Fruit fly (Drosophila melanogaster): ENCODE data around the gene fd3F.

Gene fd3F

DNA sequence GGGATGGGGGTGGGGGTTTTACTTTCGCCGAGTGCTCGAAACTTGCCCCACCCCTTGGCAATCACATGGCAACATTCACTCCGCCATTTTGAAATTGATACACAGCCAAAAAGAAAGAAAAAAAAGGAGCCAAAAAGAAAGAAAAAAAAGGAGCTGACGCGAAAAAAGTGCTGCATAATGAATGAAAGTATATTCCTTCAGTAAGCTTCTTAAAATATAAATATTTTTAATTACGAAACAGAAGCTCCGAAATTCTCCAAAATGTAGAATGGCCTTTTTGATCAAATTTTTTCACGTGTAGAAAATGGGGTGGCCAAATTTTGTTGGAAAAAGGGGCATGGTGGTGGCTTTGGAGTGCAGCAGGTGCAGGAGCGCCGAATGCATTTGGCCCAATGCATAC, 33.9 kb upstream of the fd3F start:
- peak; percentile 75 for TF ChIP-seq Eip78C (GFP tag)
- peak; percentile 27 for TF ChIP-seq CG7368 (GFP tag; optimal IDR thresholded peaks at IDR 0.05)
- no peak for TF ChIP-seq Hr38 (GFP tag; optimal IDR thresholded peaks at IDR 0.05)
- peak; percentile 21 for TF ChIP-seq CG31627 (GFP tag; optimal IDR thresholded peaks at IDR 0.05)
- TF ChIP-seq Sox14 (GFP tag; optimal IDR thresholded peaks at IDR 0.05): peak; percentile 17
- TF ChIP-seq CG6792 (GFP tag; optimal IDR thresholded peaks at IDR 0.05): peak; percentile 14
- peak; percentile 21 for TF ChIP-seq Hr4 (GFP tag; optimal IDR thresholded peaks at IDR 0.05)
- no peak for TF ChIP-seq Gug (GFP tag; IDR thresholded peaks at IDR 0.05)
- no peak for TF ChIP-seq Eip93F (GFP tag; optimal IDR thresholded peaks at IDR 0.05)
- peak; percentile 14 for TF ChIP-seq CG34406 (GFP tag; optimal IDR thresholded peaks at IDR 0.05)
- no peak for TF ChIP-seq Sox15 (GFP tag; optimal IDR thresholded peaks at IDR 0.05)
- TF ChIP-seq salr (GFP tag; optimal IDR thresholded peaks at IDR 0.05): no peak
- TF ChIP-seq Smox (GFP tag; optimal IDR thresholded peaks at IDR 0.05): peak; percentile 32
- peak; percentile 17 for TF ChIP-seq spab (GFP tag; optimal IDR thresholded peaks at IDR 0.05)
- no peak for TF ChIP-seq CG11762 (GFP tag; optimal IDR thresholded peaks at IDR 0.05; ENCODE audit: insufficient read depth)
- peak; percentile 40; the same call in 1 of the 3 replicates for TF ChIP-seq CG8119 (GFP tag; IDR thresholded peaks at IDR 0.05)
- peak; percentile 17 for TF ChIP-seq CG10631 (GFP tag; optimal IDR thresholded peaks at IDR 0.05)
- TF ChIP-seq fd59A (GFP tag; optimal IDR thresholded peaks at IDR 0.05): no peak
- peak; percentile 60 for TF ChIP-seq esn (GFP tag; optimal IDR thresholded peaks at IDR 0.05)
- peak; percentile 44; the same call in 2 of the 3 replicates for TF ChIP-seq CG6163 (GFP tag; IDR thresholded peaks at IDR 0.05)
- TF ChIP-seq fd85E (GFP tag; optimal IDR thresholded peaks at IDR 0.05): no peak
- peak; percentile 21 for TF ChIP-seq CG10669 (GFP tag; optimal IDR thresholded peaks at IDR 0.05)
- peak; percentile 40 for TF ChIP-seq Hr39 (GFP tag; optimal IDR thresholded peaks at IDR 0.05)
- TF ChIP-seq Lpt (GFP tag; optimal IDR thresholded peaks at IDR 0.05): no peak
- no peak for TF ChIP-seq Ets21C (GFP tag; optimal IDR thresholded peaks at IDR 0.05)
- 0 out of 2 replicates have a peak, but pooled peaks have one; percentile 17 for TF ChIP-seq CG11294 (GFP tag; IDR thresholded peaks at IDR 0.05)
- TF ChIP-seq CG6854 (GFP tag; optimal IDR thresholded peaks at IDR 0.05): no peak
- no peak for TF ChIP-seq Eip75B (GFP tag; optimal IDR thresholded peaks at IDR 0.05)
- TF ChIP-seq achi (GFP tag; optimal IDR thresholded peaks at IDR 0.05): peak; percentile 42
- peak; percentile 42 for TF ChIP-seq cyc (GFP tag; optimal IDR thresholded peaks at IDR 0.05)
- TF ChIP-seq pdm3 (GFP tag; optimal IDR thresholded peaks at IDR 0.05): peak; percentile 46
- no peak for TF ChIP-seq CG9139 (GFP tag; optimal IDR thresholded peaks at IDR 0.05)
- peak in 1 of 2 experiments; percentile 29 for TF ChIP-seq ss (GFP tag; optimal IDR thresholded peaks at IDR 0.05)
- TF ChIP-seq Sox102F (GFP tag; optimal IDR thresholded peaks at IDR 0.05): peak; percentile 13
- peak; percentile 27 for TF ChIP-seq Ets96B (tag; optimal IDR thresholded peaks at IDR 0.05)
- TF ChIP-seq CG4318 (GFP tag; optimal IDR thresholded peaks at IDR 0.05): peak; percentile 38
- no peak for TF ChIP-seq fkh (GFP tag; optimal IDR thresholded peaks at IDR 0.05)
- peak; percentile 17 for TF ChIP-seq CG6808 (GFP tag; optimal IDR thresholded peaks at IDR 0.05)
- no peak for TF ChIP-seq dsx (GFP tag; optimal IDR thresholded peaks at IDR 0.05; ENCODE audit: poor library complexity, severe bottlenecking)
- no peak for TF ChIP-seq dac (GFP tag; optimal IDR thresholded peaks at IDR 0.05)
- peak; percentile 64 for TF ChIP-seq CG15336 (GFP tag; IDR thresholded peaks at IDR 0.05)
- no peak for TF ChIP-seq CG8319 (GFP tag; optimal IDR thresholded peaks at IDR 0.05)
- peak; percentile 34 for TF ChIP-seq acj6 (GFP tag; optimal IDR thresholded peaks at IDR 0.05)
- TF ChIP-seq CG8632 (GFP tag; optimal IDR thresholded peaks at IDR 0.05): peak; percentile 40
- peak; percentile 20 for TF ChIP-seq vri (GFP tag; optimal IDR thresholded peaks at IDR 0.05)
- no peak for TF ChIP-seq CG3032 (tag; optimal IDR thresholded peaks at IDR 0.05)
- TF ChIP-seq CG3919 (GFP tag; optimal IDR thresholded peaks at IDR 0.05): peak; percentile 37
- TF ChIP-seq net (GFP tag; optimal IDR thresholded peaks at IDR 0.05): peak; percentile 9
- TF ChIP-seq CG11902 (GFP tag; optimal IDR thresholded peaks at IDR 0.05): no peak
- TF ChIP-seq OdsH (GFP tag; optimal IDR thresholded peaks at IDR 0.05): peak; percentile 47
- TF ChIP-seq lz (GFP tag; optimal IDR thresholded peaks at IDR 0.05): peak; percentile 39
- peak; percentile 39; the same call in 2 of the 3 replicates for TF ChIP-seq eg (GFP tag; IDR thresholded peaks at IDR 0.05)

Data from whole organism, prepupa.